Worm (Caenorhabditis elegans) whole organism, L4 larva: ENCODE measurements around the gene sri-25.

Experiments
- D1046.2 ChIP-seq: fragments of 200-800 bp; sonication (Bioruptor generic); IDR thresholded peaks from 2 replicates; pipeline ENCODE4 v1.3.6; 2022; ENCODE audit warnings: missing genetic modification characterization, missing compliant biosample characterization
- F10B5.3 ChIP-seq: sonication (generic microtip); optimal IDR thresholded peaks from 2 replicates; lab custom pipeline; 2016; ENCODE audit warnings: mild to moderate bottlenecking, missing genetic modification characterization, missing compliant biosample characterization
- F44E2.7 ChIP-seq: fragments of 200-800 bp; sonication (Bioruptor generic); IDR thresholded peaks from 2 replicates; pipeline ENCODE4 v2.1.2; 2022; ENCODE audit warnings: missing genetic modification characterization, missing compliant biosample characterization
- T20F7.1 ChIP-seq: fragments of 200-800 bp; sonication (Bioruptor generic); optimal IDR thresholded peaks from 2 replicates; lab custom pipeline; 2018; ENCODE audit warnings: mild to moderate bottlenecking, missing genetic modification characterization, missing compliant biosample characterization
- Y48G9A.11 ChIP-seq: fragments of 200-800 bp; sonication (Bioruptor generic); IDR thresholded peaks from 2 replicates; pipeline ENCODE4 v1.3.6; 2022; ENCODE audit warnings: missing genetic modification reagents, missing genetic modification characterization, missing compliant biosample characterization
- Y75B8A.6 ChIP-seq: fragments of 200-800 bp; sonication (Bioruptor generic); IDR thresholded peaks from 2 replicates; pipeline ENCODE4 v1.3.6; 2022; ENCODE audit warnings: missing genetic modification reagents, missing genetic modification characterization, missing compliant biosample characterization
- ZK337.2 ChIP-seq: fragments of 200-800 bp; sonication (Bioruptor generic); IDR thresholded peaks from 2 replicates; pipeline ENCODE4 v1.3.6; 2022; ENCODE audit warnings: missing genetic modification reagents, missing genetic modification characterization, missing compliant biosample characterization
- ZK546.5 ChIP-seq, 2 experiments: sonication (generic microtip); optimal IDR thresholded peaks; 2 replicates each; lab custom pipeline; 2017; ENCODE audit warnings: missing biosample characterization in 2 of 2, missing genetic modification characterization in 2 of 2
- aly-2 ChIP-seq: sonication (generic microtip); optimal IDR thresholded peaks from 2 replicates; lab custom pipeline; 2018; ENCODE audit warnings: missing biosample characterization, missing genetic modification characterization
- arid-1 ChIP-seq: fragments of 200-800 bp; sonication (Bioruptor generic); conservative IDR thresholded peaks from 2 replicates; pipeline ENCODE4 v1.3.6; 2022; ENCODE audit warnings: missing genetic modification reagents, missing genetic modification characterization, missing compliant biosample characterization
- ceh-20 ChIP-seq: fragments of 200-800 bp; sonication (Bioruptor generic); IDR thresholded peaks from 2 replicates; pipeline ENCODE4 v1.3.6; 2022; ENCODE audit warnings: missing genetic modification reagents, missing genetic modification characterization, missing compliant biosample characterization
- ceh-28 ChIP-seq: fragments of 150-350 bp; optimal IDR thresholded peaks from 2 replicates; lab custom pipeline; 2014; ENCODE audit warnings: missing biosample characterization, missing genetic modification reagents, missing genetic modification characterization
- cey-2 ChIP-seq: sonication (generic microtip); optimal IDR thresholded peaks from 3 replicates; lab custom pipeline; 2017; ENCODE audit warnings: missing genetic modification characterization, mild to moderate bottlenecking, missing compliant biosample characterization, antibody characterized with exemption, borderline replicate concordance; ENCODE audit not compliant: insufficient read depth
- daf-16 ChIP-seq, 3 experiments: sonication (generic microtip); optimal IDR thresholded peaks; 2 replicates each; lab custom pipeline; 2016 to 2017; ENCODE audit warnings: missing genetic modification characterization in 3 of 3, missing genetic modification reagents in 3 of 3, mild to moderate bottlenecking in 2 of 3, missing compliant biosample characterization in 2 of 3, missing biosample characterization in 1 of 3, moderate library complexity in 1 of 3
- dpl-1 ChIP-seq: fragments of 150-350 bp; optimal IDR thresholded peaks from 2 replicates; lab custom pipeline; 2014; ENCODE audit warnings: missing biosample characterization, missing genetic modification reagents, missing genetic modification characterization
- duxl-1 ChIP-seq: sonication (generic microtip); optimal IDR thresholded peaks from 2 replicates; lab custom pipeline; 2016; ENCODE audit warnings: mild to moderate bottlenecking, missing genetic modification characterization, moderate library complexity, missing compliant biosample characterization; ENCODE audit not compliant: poor library complexity
- gei-8 ChIP-seq: fragments of 200-800 bp; sonication (Bioruptor generic); optimal IDR thresholded peaks from 2 replicates; lab custom pipeline; 2018; ENCODE audit warnings: mild to moderate bottlenecking, missing genetic modification characterization, missing compliant biosample characterization
- hif-1 ChIP-seq, 2 experiments: sonication (generic microtip); optimal IDR thresholded peaks; 2 replicates each; lab custom pipeline; 2016 to 2017; ENCODE audit warnings: missing compliant biosample characterization in 2 of 2, missing genetic modification characterization in 2 of 2, missing genetic modification reagents in 2 of 2, missing genotype in 2 of 2, mild to moderate bottlenecking in 1 of 2
- jun-1 ChIP-seq: fragments of 150-350 bp; optimal IDR thresholded peaks from 2 replicates; lab custom pipeline; 2014; ENCODE audit warnings: missing biosample characterization, missing genetic modification reagents, missing genetic modification characterization
- lin-38 ChIP-seq: fragments of 200-800 bp; sonication (Bioruptor generic); IDR thresholded peaks from 2 replicates; pipeline ENCODE4 v1.3.6; 2022; ENCODE audit warnings: missing genetic modification reagents, missing genetic modification characterization, missing compliant biosample characterization
- lir-3 ChIP-seq: sonication (generic microtip); optimal IDR thresholded peaks from 2 replicates; lab custom pipeline; 2016; ENCODE audit warnings: mild to moderate bottlenecking, missing genetic modification characterization, missing compliant biosample characterization
- madf-5 ChIP-seq, 2 experiments: fragments of 200-800 bp; sonication (Bioruptor generic); IDR thresholded peaks; 2 replicates each; pipeline ENCODE4 v1.3.6; 2022; ENCODE audit warnings: missing compliant biosample characterization in 2 of 2, missing genetic modification characterization in 2 of 2
- mdl-1 ChIP-seq, 2 experiments: fragments of 150-350 bp in 1 of 2; sonication (generic microtip) in 1 of 2; optimal IDR thresholded peaks; 2 replicates each; lab custom pipeline; 2014 to 2017; ENCODE audit warnings: missing biosample characterization in 2 of 2, missing genetic modification characterization in 2 of 2
- mdt-29 ChIP-seq: fragments of 200-800 bp; sonication (Bioruptor generic); IDR thresholded peaks from 2 replicates; pipeline ENCODE4 v1.3.6; 2022; ENCODE audit warnings: missing genetic modification reagents, missing genetic modification characterization, missing compliant biosample characterization
- mes-2 ChIP-seq: sonication (generic microtip); optimal IDR thresholded peaks from 2 replicates; lab custom pipeline; 2016; ENCODE audit warnings: missing genotype, mild to moderate bottlenecking, missing genetic modification characterization, missing compliant biosample characterization; ENCODE audit not compliant: poor library complexity, severe bottlenecking
- mxl-3 ChIP-seq: fragments of 200-800 bp; sonication (Bioruptor generic); optimal IDR thresholded peaks from 2 replicates; lab custom pipeline; 2018; ENCODE audit warnings: mild to moderate bottlenecking, missing genetic modification characterization, missing compliant biosample characterization
- nhr-102 ChIP-seq: sonication (generic microtip); optimal IDR thresholded peaks from 2 replicates; lab custom pipeline; 2016; ENCODE audit warnings: mild to moderate bottlenecking, missing genetic modification characterization, moderate library complexity, missing compliant biosample characterization
- nhr-11 ChIP-seq: fragments of 150-350 bp; optimal IDR thresholded peaks from 2 replicates; lab custom pipeline; 2014; ENCODE audit warnings: missing biosample characterization, missing genetic modification characterization
- nhr-111 ChIP-seq: fragments of 200-800 bp; sonication (Bioruptor generic); optimal IDR thresholded peaks from 2 replicates; lab custom pipeline; 2018; ENCODE audit warnings: mild to moderate bottlenecking, missing genetic modification characterization, missing compliant biosample characterization
- nhr-237 ChIP-seq: sonication (generic microtip); optimal IDR thresholded peaks from 2 replicates; lab custom pipeline; 2017; ENCODE audit warnings: missing biosample characterization, missing genetic modification characterization
- nhr-28 ChIP-seq: fragments of 150-350 bp; optimal IDR thresholded peaks from 2 replicates; lab custom pipeline; 2014; ENCODE audit warnings: missing biosample characterization, missing genetic modification characterization
- nhr-41 ChIP-seq: fragments of 200-800 bp; sonication (Bioruptor generic); IDR thresholded peaks from 2 replicates; pipeline ENCODE4 v1.3.6; 2022; ENCODE audit warnings: missing genetic modification reagents, missing genetic modification characterization, missing compliant biosample characterization
- nhr-42 ChIP-seq: fragments of 200-800 bp; sonication (Bioruptor generic); IDR thresholded peaks from 2 replicates; pipeline ENCODE4 v1.3.6; 2022; ENCODE audit warnings: missing genetic modification characterization, missing compliant biosample characterization
- nhr-6 ChIP-seq: fragments of 150-350 bp; optimal IDR thresholded peaks from 2 replicates; lab custom pipeline; 2014; ENCODE audit warnings: missing biosample characterization, missing genetic modification characterization
- pha-4 ChIP-seq, 2 experiments: fragments of 150-350 bp in 1 of 2; fragments of 200-800 bp in 1 of 2; sonication (Bioruptor generic) in 1 of 2; IDR thresholded peaks in 1 of 2; optimal IDR thresholded peaks in 1 of 2; 2 replicates each; pipeline versions ENCODE4 v1.3.6 to Lab custom; 2014 to 2022; ENCODE audit warnings: missing genetic modification characterization in 2 of 2, missing genetic modification reagents in 2 of 2, missing biosample characterization in 1 of 2, missing compliant biosample characterization in 1 of 2
- pqm-1 ChIP-seq: sonication (generic microtip); optimal IDR thresholded peaks from 2 replicates; lab custom pipeline; 2017; ENCODE audit warnings: missing biosample characterization, missing genetic modification characterization
- rbr-2 ChIP-seq: sonication (generic microtip); optimal IDR thresholded peaks from 2 replicates; lab custom pipeline; 2016; ENCODE audit warnings: missing genotype, missing genetic modification characterization, missing compliant biosample characterization
- saeg-2 ChIP-seq: fragments of 200-800 bp; sonication (Bioruptor generic); IDR thresholded peaks from 2 replicates; pipeline ENCODE4 v1.3.6; 2022; ENCODE audit warnings: missing genetic modification reagents, missing genetic modification characterization, missing compliant biosample characterization
- snpc-4 ChIP-seq: fragments of 150-350 bp; optimal IDR thresholded peaks from 2 replicates; lab custom pipeline; 2014; ENCODE audit warnings: missing biosample characterization, missing genetic modification characterization
- spr-3 ChIP-seq: fragments of 200-800 bp; sonication (Bioruptor generic); optimal IDR thresholded peaks from 2 replicates; lab custom pipeline; 2018; ENCODE audit warnings: mild to moderate bottlenecking, missing genetic modification characterization, missing compliant biosample characterization
- tra-1 ChIP-seq: fragments of 200-800 bp; sonication (Bioruptor generic); IDR thresholded peaks from 2 replicates; pipeline ENCODE4 v1.3.6; 2022; ENCODE audit warnings: missing genetic modification reagents, missing genetic modification characterization, missing compliant biosample characterization
- unc-39 ChIP-seq: sonication (generic microtip); optimal IDR thresholded peaks from 2 replicates; lab custom pipeline; 2017; ENCODE audit warnings: missing biosample characterization, missing genetic modification characterization
- unc-62 ChIP-seq, 3 experiments: fragments of 150-350 bp in 1 of 3; sonication (generic microtip); optimal IDR thresholded peaks in 2 of 3; peaks in 1 of 3; 1 replicate in 1 of 3; 2 replicates in 2 of 3; lab custom pipeline; 2014 to 2017; ENCODE audit warnings: missing biosample characterization in 3 of 3, missing genetic modification characterization in 3 of 3, missing genetic modification reagents in 3 of 3, missing genotype in 1 of 3
- vab-7 ChIP-seq: fragments of 200-800 bp; sonication (Bioruptor generic); IDR thresholded peaks from 2 replicates; pipeline ENCODE4 v1.3.6; 2022; ENCODE audit warnings: missing genetic modification reagents, missing genetic modification characterization, missing compliant biosample characterization
- zag-1 ChIP-seq: fragments of 150-350 bp; optimal IDR thresholded peaks from 2 replicates; lab custom pipeline; 2014; ENCODE audit warnings: missing biosample characterization, missing genetic modification characterization
- zfp-3 ChIP-seq: fragments of 200-800 bp; sonication (Bioruptor generic); conservative IDR thresholded peaks from 2 replicates; pipeline ENCODE4 v1.3.6; 2022; ENCODE audit warnings: missing genetic modification reagents, missing genetic modification characterization, missing compliant biosample characterization
- zip-11 ChIP-seq: fragments of 200-800 bp; sonication (Bioruptor generic); IDR thresholded peaks from 2 replicates; pipeline ENCODE4 v1.3.6; 2022; ENCODE audit warnings: missing genetic modification characterization, missing compliant biosample characterization
- zip-2 ChIP-seq: fragments of 150-350 bp; optimal IDR thresholded peaks from 2 replicates; lab custom pipeline; 2014; ENCODE audit warnings: missing biosample characterization, missing genetic modification characterization
- ztf-7 ChIP-seq: fragments of 150-350 bp; optimal IDR thresholded peaks from 2 replicates; lab custom pipeline; 2014; ENCODE audit warnings: missing biosample characterization, missing genetic modification characterization

sri-25 gene

DNA sequence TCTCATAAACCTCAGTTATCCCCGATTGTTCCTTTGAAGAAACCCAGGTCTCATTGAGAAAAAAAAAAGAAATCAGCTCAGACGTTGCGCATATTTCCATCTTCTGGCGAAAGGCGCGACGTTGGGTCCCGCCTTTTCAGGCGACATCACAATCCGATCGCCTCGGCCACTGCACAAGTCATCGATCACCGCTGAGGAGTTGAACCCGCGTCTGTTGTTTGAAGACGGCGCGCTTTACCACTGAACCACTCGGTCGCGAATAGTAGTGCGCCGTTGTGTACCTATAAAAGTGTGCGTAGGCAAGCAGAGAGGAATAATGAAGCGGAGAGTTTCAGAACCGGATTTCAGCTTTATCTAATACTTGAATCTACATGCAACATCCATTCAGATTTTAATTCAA is 25.9 kb upstream of the sri-25 start, which contains the start of gene Y75B12B.11 (continued):
- TF ChIP-seq dpl-1 (peak; percentile 68), zip-2 (peak; percentile 45), spr-3 (GFP tag; lab: Kevin White, UChicago) (peak; percentile 93), lin-38 (peak; percentile 96), mxl-3 (peak; percentile 81), ceh-28 (no peak), pha-4 (GFP tag; IDR thresholded peaks at IDR 0.05; lab: Robert Waterston, UW) (peak; percentile 97), pha-4 (tag; optimal IDR thresholded peaks at IDR 0.05; lab: Kevin White, UChicago) (no peak), Y48G9A.11 (GFP tag; lab: Robert Waterston, UW) (peak; percentile 91), D1046.2 (GFP tag; lab: Robert Waterston, UW) (peak; percentile 96), nhr-42 (GFP tag; lab: Robert Waterston, UW) (peak; percentile 91), unc-39 (tag; lab: Kevin White, UChicago) (no peak), unc-62 (GFP tag; optimal IDR thresholded peaks at IDR 0.05 in 1 of 2; lab: Kevin White, UChicago) (no peak), unc-62 (tag; optimal IDR thresholded peaks at IDR 0.05; lab: Kevin White, UChicago) (no peak), zfp-3 (GFP tag; lab: Robert Waterston, UW) (peak; percentile 92), zag-1 (no peak), mes-2 (tag; lab: Kevin White, UChicago) (peak; percentile 93), aly-2 (peak; percentile 92), madf-5 (GFP tag; IDR thresholded peaks at IDR 0.05; lab: Robert Waterston, UW) (peak; percentile 88 to 90), ztf-7 (peak; percentile 42), nhr-41 (GFP tag; lab: Robert Waterston, UW) (peak; percentile 92), arid-1 (GFP tag; lab: Robert Waterston, UW) (peak; percentile 97), ZK337.2 (GFP tag; lab: Robert Waterston, UW) (peak; percentile 89), nhr-237 (no peak), vab-7 (GFP tag; lab: Robert Waterston, UW) (peak; percentile 98), duxl-1 (tag; lab: Kevin White, UChicago) (peak; percentile 84), pqm-1 (peak; percentile 7), Y75B8A.6 (GFP tag; lab: Robert Waterston, UW) (peak; percentile 83; the same call in 1 of the 2 replicates), snpc-4 (no peak), hif-1 (tag; optimal IDR thresholded peaks at IDR 0.05; lab: Kevin White, UChicago) (peak; percentile 39 to 66), gei-8 (GFP tag; lab: Kevin White, UChicago) (peak; percentile 97), mdl-1 (tag; optimal IDR thresholded peaks at IDR 0.05; lab: Kevin White, UChicago) (no peak), lir-3 (tag; lab: Kevin White, UChicago) (peak; percentile 88), nhr-28 (tag; lab: Kevin White, UChicago) (peak; percentile 23), ceh-20 (GFP tag; lab: Robert Waterston, UW) (peak; percentile 89), jun-1 (peak; percentile 57), mdt-29 (GFP tag; lab: Robert Waterston, UW) (peak; percentile 79), nhr-6 (tag; lab: Kevin White, UChicago) (peak; percentile 96), nhr-111 (GFP tag; lab: Kevin White, UChicago) (peak; percentile 98), saeg-2 (peak; percentile 92), T20F7.1 (GFP tag; lab: Kevin White, UChicago) (peak; percentile 77), tra-1 (peak; percentile 95), F10B5.3 (peak; percentile 85), F44E2.7 (GFP tag; lab: Robert Waterston, UW) (peak; percentile 98), ZK546.5 (tag; optimal IDR thresholded peaks at IDR 0.05; lab: Kevin White, UChicago) (no peak), rbr-2 (peak; percentile 80), cey-2 (tag; lab: Kevin White, UChicago) (no peak), daf-16 (GFP tag; optimal IDR thresholded peaks at IDR 0.05; lab: Kevin White, UChicago) (peak; percentile 88 to 98), daf-16 (tag; optimal IDR thresholded peaks at IDR 0.05; lab: Kevin White, UChicago) (peak; percentile 84), nhr-102 (tag; lab: Kevin White, UChicago) (peak; percentile 93), zip-11 (peak; percentile 88), nhr-11 (tag; lab: Kevin White, UChicago) (peak; percentile 55)
